Worm (Caenorhabditis elegans): ENCODE measurements around the gene T14G8.2.

DNA sequence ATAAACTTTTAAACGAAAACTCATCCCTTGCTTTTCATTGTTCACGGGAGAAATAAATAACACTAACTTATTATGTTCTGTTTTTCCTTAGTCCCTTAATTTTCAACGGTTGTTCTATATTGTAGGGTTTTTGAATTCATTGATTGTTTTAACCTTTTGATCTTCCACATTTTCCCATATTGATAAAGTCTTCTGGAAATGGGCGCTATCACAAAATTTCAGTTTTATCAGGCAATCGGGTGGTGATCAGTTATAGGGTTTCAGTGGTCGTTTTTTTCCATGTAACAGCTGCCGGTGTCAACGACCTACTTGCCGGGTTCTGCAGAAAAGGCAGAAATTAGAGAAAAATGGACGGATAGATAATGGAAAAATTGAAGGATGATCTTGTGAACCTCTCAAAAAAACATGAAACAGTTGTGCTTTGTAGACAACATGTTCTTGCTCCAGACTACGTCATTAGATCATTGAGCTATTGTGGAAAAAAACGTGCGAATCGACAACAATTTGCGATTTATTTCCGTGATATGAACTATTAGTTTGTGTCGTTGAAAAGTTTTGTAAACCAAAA, 12.1 kb downstream of the T14G8.2 start:
- TF ChIP-seq dpl-1 (GFP tag; optimal IDR thresholded peaks at IDR 0.05) (no peak), tbx-2 (tag; optimal IDR thresholded peaks at IDR 0.05) (peak; percentile 2), hlh-4 (tag; optimal IDR thresholded peaks at IDR 0.05) (no peak), lsy-2 (tag; optimal IDR thresholded peaks at IDR 0.05) (peak in 1 of 2 experiments; percentile 24), nhr-84 (tag; optimal IDR thresholded peaks at IDR 0.05) (no peak), aha-1 (tag; optimal IDR thresholded peaks at IDR 0.05) (no peak), C16A3.4 (tag; optimal IDR thresholded peaks at IDR 0.05) (no peak), ama-1 (optimal IDR thresholded peaks at IDR 0.05) (no peak), unc-62 (GFP tag; optimal IDR thresholded peaks at IDR 0.05) (no peak), ztf-4 (tag; optimal IDR thresholded peaks at IDR 0.05) (no peak)
